Worm (Caenorhabditis elegans) whole organism, L1 larva: Measurements from ENCODE around the gene ttn-1.
A peak's percentile ranks its signal among the peaks of the same experiment; 100 is the strongest.

Experiments
- C16A3.4 ChIP-seq: fragments of 150-350 bp; optimal IDR thresholded peaks from 2 replicates; lab custom pipeline; 2014; ENCODE audit warnings: missing biosample characterization, missing genetic modification characterization
- C34B4.2 ChIP-seq: sonication (generic microtip); optimal IDR thresholded peaks from 2 replicates; lab custom pipeline; 2017; ENCODE audit warnings: mild to moderate bottlenecking, missing genetic modification characterization, missing compliant biosample characterization
- F16B12.6 ChIP-seq: fragments of 150-350 bp; optimal IDR thresholded peaks from 2 replicates; lab custom pipeline; 2014; ENCODE audit warnings: missing biosample characterization, missing genetic modification characterization
- Y116A8C.19 ChIP-seq: sonication (generic microtip); optimal IDR thresholded peaks from 2 replicates; lab custom pipeline; 2016; ENCODE audit warnings: missing compliant biosample characterization, missing genetic modification characterization, borderline replicate concordance
- alr-1 ChIP-seq: fragments of 200-800 bp; sonication (Bioruptor generic); optimal IDR thresholded peaks from 2 replicates; lab custom pipeline; 2018; ENCODE audit warnings: borderline replicate concordance, mild to moderate bottlenecking, missing genetic modification characterization, missing compliant biosample characterization
- ceh-8 ChIP-seq: fragments of 200-800 bp; sonication (Bioruptor generic); optimal IDR thresholded peaks from 2 replicates; lab custom pipeline; 2018; ENCODE audit warnings: mild to moderate bottlenecking, missing genetic modification characterization, moderate library complexity, missing compliant biosample characterization
- ceh-88 ChIP-seq: fragments of 200-800 bp; sonication (Bioruptor generic); IDR thresholded peaks from 2 replicates; pipeline ENCODE4 v1.3.6; 2022; ENCODE audit warnings: missing genetic modification characterization, missing compliant biosample characterization
- ceh-90 ChIP-seq: sonication (generic microtip); optimal IDR thresholded peaks from 2 replicates; lab custom pipeline; 2016; ENCODE audit warnings: missing genetic modification characterization, missing compliant biosample characterization
- ces-1 ChIP-seq: fragments of 150-350 bp; optimal IDR thresholded peaks from 2 replicates; lab custom pipeline; 2014; ENCODE audit warnings: missing biosample characterization, missing genetic modification reagents, missing genetic modification characterization
- efl-1 ChIP-seq, 4 experiments: fragments of 150-350 bp; optimal IDR thresholded peaks in 3 of 4; peaks in 1 of 4; 1 replicate in 1 of 4; 2 replicates in 3 of 4; lab custom pipeline; 2014; ENCODE audit warnings: missing biosample characterization in 2 of 4, missing genetic modification characterization in 2 of 4, missing genetic modification reagents in 2 of 4
- egl-13 ChIP-seq: sonication (generic microtip); optimal IDR thresholded peaks from 2 replicates; lab custom pipeline; 2016; ENCODE audit warnings: missing genotype, missing genetic modification reagents, missing genetic modification characterization, missing compliant biosample characterization
- egl-27 ChIP-seq, 2 experiments: fragments of 150-350 bp in 1 of 2; sonication (generic microtip); optimal IDR thresholded peaks; 3 replicates each; lab custom pipeline; 2017 to 2018; ENCODE audit warnings: missing biosample characterization in 2 of 2, missing genetic modification characterization in 2 of 2, missing genetic modification reagents in 2 of 2
- elt-3 ChIP-seq, 6 experiments: fragments of 150-350 bp in 1 of 6; sonication (generic microtip); optimal IDR thresholded peaks; 2 replicates each; lab custom pipeline; 2017 to 2018; ENCODE audit warnings: missing biosample characterization in 6 of 6, missing genetic modification characterization in 6 of 6, inconsistent platforms in 1 of 6
- ets-5 ChIP-seq: fragments of 200-800 bp; sonication (Bioruptor generic); IDR thresholded peaks from 2 replicates; pipeline ENCODE4 v1.3.6; 2022; ENCODE audit warnings: missing genetic modification characterization, missing compliant biosample characterization
- fkh-10 ChIP-seq: sonication (generic microtip); optimal IDR thresholded peaks from 2 replicates; lab custom pipeline; 2017; ENCODE audit warnings: missing biosample characterization, missing genetic modification reagents, missing genetic modification characterization
- fkh-8 ChIP-seq: sonication (generic microtip); optimal IDR thresholded peaks from 2 replicates; lab custom pipeline; 2016; ENCODE audit warnings: mild to moderate bottlenecking, missing genetic modification characterization, missing compliant biosample characterization
- fos-1 ChIP-seq: fragments of 150-350 bp; optimal IDR thresholded peaks from 2 replicates; lab custom pipeline; 2014; ENCODE audit warnings: missing biosample characterization, missing genetic modification characterization
- grh-1 ChIP-seq: fragments of 200-800 bp; sonication (Bioruptor generic); IDR thresholded peaks from 2 replicates; pipeline ENCODE4 v1.3.6; 2022; ENCODE audit warnings: missing genetic modification reagents, missing genetic modification characterization, missing compliant biosample characterization
- hlh-4 ChIP-seq: sonication (generic microtip); optimal IDR thresholded peaks from 2 replicates; lab custom pipeline; 2016; ENCODE audit warnings: mild to moderate bottlenecking, missing genetic modification characterization, missing compliant biosample characterization
- hpl-2 ChIP-seq: fragments of 150-350 bp; optimal IDR thresholded peaks from 2 replicates; lab custom pipeline; 2014; ENCODE audit warnings: missing biosample characterization, missing genetic modification reagents, missing genetic modification characterization
- irx-1 ChIP-seq: sonication (generic microtip); optimal IDR thresholded peaks from 2 replicates; lab custom pipeline; 2016; ENCODE audit warnings: missing genetic modification characterization, missing compliant biosample characterization
- isw-1 ChIP-seq: fragments of 200-800 bp; sonication (Bioruptor generic); IDR thresholded peaks from 2 replicates; pipeline ENCODE4 v1.3.6; 2022; ENCODE audit warnings: missing genetic modification characterization, missing compliant biosample characterization
- jun-1 ChIP-seq: fragments of 150-350 bp; optimal IDR thresholded peaks from 2 replicates; lab custom pipeline; 2014; ENCODE audit warnings: missing biosample characterization, missing genetic modification reagents, missing genetic modification characterization
- lin-13 ChIP-seq: fragments of 150-350 bp; optimal IDR thresholded peaks from 2 replicates; lab custom pipeline; 2014; ENCODE audit warnings: missing biosample characterization, missing genetic modification reagents, missing genetic modification characterization
- lin-14 ChIP-seq: fragments of 200-800 bp; sonication (Bioruptor generic); optimal IDR thresholded peaks from 2 replicates; lab custom pipeline; 2018; ENCODE audit warnings: mild to moderate bottlenecking, missing genetic modification characterization, moderate library complexity, missing compliant biosample characterization
- lin-35 ChIP-seq, 2 experiments: fragments of 150-350 bp; optimal IDR thresholded peaks; 2 replicates each; lab custom pipeline; 2014; ENCODE audit warnings: missing biosample characterization in 2 of 2, missing genetic modification characterization in 2 of 2, missing genetic modification reagents in 2 of 2
- lir-3 ChIP-seq: sonication (generic microtip); optimal IDR thresholded peaks from 2 replicates; lab custom pipeline; 2016; ENCODE audit warnings: mild to moderate bottlenecking, missing genetic modification characterization, moderate library complexity, missing compliant biosample characterization; ENCODE audit not compliant: poor library complexity
- mep-1 ChIP-seq: fragments of 150-350 bp; optimal IDR thresholded peaks from 2 replicates; lab custom pipeline; 2014; ENCODE audit warnings: missing biosample characterization, missing genetic modification characterization
- nhr-11 ChIP-seq: fragments of 150-350 bp; optimal IDR thresholded peaks from 2 replicates; lab custom pipeline; 2014; ENCODE audit warnings: missing biosample characterization, missing genetic modification characterization
- nhr-12 ChIP-seq: sonication (generic microtip); optimal IDR thresholded peaks from 2 replicates; lab custom pipeline; 2017; ENCODE audit warnings: missing biosample characterization, missing genetic modification characterization
- nhr-20 ChIP-seq: sonication (generic microtip); optimal IDR thresholded peaks from 2 replicates; lab custom pipeline; 2016; ENCODE audit warnings: mild to moderate bottlenecking, missing genetic modification characterization, missing compliant biosample characterization
- nhr-237 ChIP-seq: fragments of 150-350 bp; optimal IDR thresholded peaks from 2 replicates; lab custom pipeline; 2014; ENCODE audit warnings: missing biosample characterization, missing genetic modification characterization
- nhr-28 ChIP-seq: fragments of 150-350 bp; optimal IDR thresholded peaks from 2 replicates; lab custom pipeline; 2014; ENCODE audit warnings: missing biosample characterization, missing genetic modification characterization
- nhr-47 ChIP-seq: sonication (generic microtip); optimal IDR thresholded peaks from 2 replicates; lab custom pipeline; 2016; ENCODE audit warnings: mild to moderate bottlenecking, missing genetic modification characterization, moderate library complexity, missing compliant biosample characterization
- nhr-71 ChIP-seq: sonication (generic microtip); optimal IDR thresholded peaks from 2 replicates; lab custom pipeline; 2016; ENCODE audit warnings: mild to moderate bottlenecking, missing genetic modification characterization, moderate library complexity, missing compliant biosample characterization
- nhr-77 ChIP-seq: fragments of 150-350 bp; optimal IDR thresholded peaks from 2 replicates; lab custom pipeline; 2014; ENCODE audit warnings: missing biosample characterization, missing genetic modification characterization
- pax-3 ChIP-seq: fragments of 200-800 bp; sonication (Bioruptor generic); optimal IDR thresholded peaks from 2 replicates; lab custom pipeline; 2018; ENCODE audit warnings: mild to moderate bottlenecking, missing genetic modification characterization, moderate library complexity, missing compliant biosample characterization
- rnt-1 ChIP-seq: sonication (generic microtip); optimal IDR thresholded peaks from 2 replicates; lab custom pipeline; 2016; ENCODE audit warnings: mild to moderate bottlenecking, missing genetic modification characterization, moderate library complexity, missing compliant biosample characterization
- sptf-1 ChIP-seq: fragments of 150-350 bp; optimal IDR thresholded peaks from 2 replicates; lab custom pipeline; 2014; ENCODE audit warnings: missing biosample characterization, missing genetic modification characterization
- sup-37 ChIP-seq: fragments of 200-800 bp; sonication (Bioruptor generic); optimal IDR thresholded peaks from 2 replicates; lab custom pipeline; 2018; ENCODE audit warnings: mild to moderate bottlenecking, missing genetic modification characterization, missing compliant biosample characterization
- swsn-7 ChIP-seq: sonication (generic microtip); optimal IDR thresholded peaks from 2 replicates; lab custom pipeline; 2016; ENCODE audit warnings: missing genetic modification characterization, missing compliant biosample characterization
- tbx-2 ChIP-seq: sonication (generic microtip); optimal IDR thresholded peaks from 2 replicates; lab custom pipeline; 2016; ENCODE audit warnings: missing genetic modification characterization, missing compliant biosample characterization
- unc-130 ChIP-seq: fragments of 150-350 bp; optimal IDR thresholded peaks from 2 replicates; lab custom pipeline; 2017; ENCODE audit warnings: missing biosample characterization, missing genetic modification characterization, inconsistent platforms
- unc-62 ChIP-seq: fragments of 150-350 bp; optimal IDR thresholded peaks from 2 replicates; lab custom pipeline; 2014; ENCODE audit warnings: missing biosample characterization, missing genetic modification reagents, missing genetic modification characterization
- unc-86 ChIP-seq: sonication (generic microtip); optimal IDR thresholded peaks from 2 replicates; lab custom pipeline; 2016; ENCODE audit warnings: missing genetic modification characterization, missing compliant biosample characterization
- unc-98 ChIP-seq: fragments of 200-800 bp; sonication (Bioruptor generic); IDR thresholded peaks from 2 replicates; pipeline ENCODE4 v1.3.6; 2022; ENCODE audit warnings: missing genetic modification characterization, missing compliant biosample characterization
- vab-15 ChIP-seq: sonication (generic microtip); optimal IDR thresholded peaks from 2 replicates; lab custom pipeline; 2017; ENCODE audit warnings: missing genotype, mild to moderate bottlenecking, missing genetic modification characterization, missing compliant biosample characterization
- zag-1 ChIP-seq: fragments of 150-350 bp; optimal IDR thresholded peaks from 2 replicates; lab custom pipeline; 2014; ENCODE audit warnings: missing biosample characterization, missing genetic modification characterization
- zip-4 ChIP-seq: fragments of 200-800 bp; sonication (Bioruptor generic); optimal IDR thresholded peaks from 2 replicates; lab custom pipeline; 2018; ENCODE audit warnings: mild to moderate bottlenecking, missing genetic modification characterization, moderate library complexity, missing compliant biosample characterization
- ztf-4 ChIP-seq: fragments of 150-350 bp; optimal IDR thresholded peaks from 2 replicates; lab custom pipeline; 2014; ENCODE audit warnings: missing biosample characterization, missing genetic modification characterization

ttn-1 gene

ce11 chrV:6246454-6246981, 44.1 kb upstream of the ttn-1 start, which contains the start of gene dmd-7 (continued):
- TF ChIP-seq F16B12.6 (no peak), ets-5 (GFP tag; lab: Robert Waterston, UW) (no peak), egl-27 (tag; optimal IDR thresholded peaks at IDR 0.05; lab: Kevin White, UChicago) (peak; percentile 71 to 90), fkh-10 (GFP tag; lab: Kevin White, UChicago) (peak; percentile 32), mep-1 (tag; lab: Kevin White, UChicago) (peak; percentile 86), zag-1 (no peak), nhr-11 (tag; lab: Kevin White, UChicago) (peak; percentile 78), ztf-4 (tag; lab: Kevin White, UChicago) (peak; percentile 86), ceh-8 (GFP tag; lab: Kevin White, UChicago) (peak; percentile 31), irx-1 (tag; lab: Kevin White, UChicago) (peak; percentile 77), unc-62 (GFP tag; lab: Kevin White, UChicago) (no peak), nhr-237 (tag; lab: Kevin White, UChicago) (peak; percentile 48), fkh-8 (tag; lab: Kevin White, UChicago) (no peak), rnt-1 (tag; lab: Kevin White, UChicago) (peak; percentile 84), nhr-47 (tag; lab: Kevin White, UChicago) (peak; percentile 91), ceh-88 (GFP tag; lab: Robert Waterston, UW) (peak; percentile 60; the same call in 1 of the 2 replicates), ces-1 (no peak), grh-1 (GFP tag; lab: Robert Waterston, UW) (peak; percentile 91), fos-1 (tag; lab: Kevin White, UChicago) (peak; percentile 64), zip-4 (GFP tag; lab: Kevin White, UChicago) (peak; percentile 4), hlh-4 (tag; lab: Kevin White, UChicago) (no peak), hpl-2 (GFP tag; lab: Kevin White, UChicago) (peak; percentile 18), lir-3 (peak; percentile 6), unc-130 (tag; lab: Kevin White, UChicago) (peak; percentile 85), nhr-77 (tag; lab: Kevin White, UChicago) (peak; percentile 79), jun-1 (peak; percentile 93), nhr-12 (no peak)

DNA sequence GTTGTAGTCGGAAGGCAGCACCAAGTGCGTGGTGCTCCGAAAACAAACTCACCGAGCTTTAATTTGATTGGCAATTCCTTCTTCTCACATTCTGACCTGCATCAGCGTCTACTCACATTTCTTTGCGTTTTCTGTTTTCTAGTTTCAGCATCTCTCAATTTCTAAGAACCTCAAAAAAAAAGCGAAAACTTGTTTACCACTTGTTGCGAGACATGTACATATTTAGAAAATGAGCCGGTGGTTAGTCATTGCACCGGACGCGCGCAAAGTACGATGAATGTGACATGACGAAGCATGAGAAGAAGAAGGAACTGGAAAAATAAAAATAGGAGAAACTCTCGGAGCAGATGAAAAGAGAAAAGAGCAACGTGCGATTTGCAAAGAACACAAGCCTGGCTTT, 42.2 kb upstream of the ttn-1 start:
- TF ChIP-seq unc-86 (tag; lab: Kevin White, UChicago) (peak; percentile 10), nhr-11 (tag; lab: Kevin White, UChicago) (peak; percentile 2), lin-14 (GFP tag; lab: Kevin White, UChicago) (peak; percentile 79), ces-1 (no peak), pax-3 (tag; lab: Kevin White, UChicago) (peak; percentile 25), nhr-237 (tag; lab: Kevin White, UChicago) (no peak), hpl-2 (GFP tag; lab: Kevin White, UChicago) (no peak), ceh-90 (tag; lab: Kevin White, UChicago) (no peak), Y116A8C.19 (tag; lab: Kevin White, UChicago) (no peak), egl-27 (tag; optimal IDR thresholded peaks at IDR 0.05; lab: Kevin White, UChicago) (no peak), lin-35 (GFP tag; optimal IDR thresholded peaks at IDR 0.05; lab: Kevin White, UChicago) (no peak), isw-1 (GFP tag; lab: Robert Waterston, UW) (no peak), swsn-7 (tag; lab: Kevin White, UChicago) (peak; percentile 33), elt-3 (tag; optimal IDR thresholded peaks at IDR 0.05; lab: Kevin White, UChicago) (no peak), unc-130 (tag; lab: Kevin White, UChicago) (no peak), efl-1 (optimal IDR thresholded peaks at IDR 0.05; lab: Kevin White, UChicago) (no peak), efl-1 (GFP tag; optimal IDR thresholded peaks at IDR 0.05 in 1 of 2; lab: Kevin White, UChicago) (no peak), hlh-4 (tag; lab: Kevin White, UChicago) (peak; percentile 35), nhr-28 (tag; lab: Kevin White, UChicago) (no peak), vab-15 (tag; lab: Kevin White, UChicago) (no peak), nhr-20 (tag; lab: Kevin White, UChicago) (peak; percentile 27), C34B4.2 (no peak), egl-13 (tag; lab: Kevin White, UChicago) (peak; percentile 71), lin-13 (GFP tag; lab: Kevin White, UChicago) (no peak), nhr-71 (tag; lab: Kevin White, UChicago) (peak; percentile 69), sptf-1 (no peak), tbx-2 (peak; percentile 35), alr-1 (tag; lab: Kevin White, UChicago) (no peak), nhr-47 (tag; lab: Kevin White, UChicago) (peak; percentile 67), C16A3.4 (no peak), unc-98 (GFP tag; lab: Robert Waterston, UW) (no peak), sup-37 (GFP tag; lab: Kevin White, UChicago) (no peak)
